Worm (Caenorhabditis elegans) whole organism, L1 larva: ENCODE data around the gene F57B9.8.
A peak's percentile ranks its signal among the peaks of the same experiment; 100 is the strongest.

ENCODE experiments used
- C04F5.9 ChIP-seq: sonication (generic microtip); optimal IDR thresholded peaks from 2 replicates; lab custom pipeline; 2016; ENCODE audit warnings: missing genetic modification characterization, missing compliant biosample characterization
- C16A3.4 ChIP-seq: fragments of 150-350 bp; optimal IDR thresholded peaks from 2 replicates; lab custom pipeline; 2014; ENCODE audit warnings: missing biosample characterization, missing genetic modification characterization
- C34B4.2 ChIP-seq: sonication (generic microtip); optimal IDR thresholded peaks from 2 replicates; lab custom pipeline; 2017; ENCODE audit warnings: mild to moderate bottlenecking, missing genetic modification characterization, missing compliant biosample characterization
- F16B12.6 ChIP-seq: fragments of 150-350 bp; optimal IDR thresholded peaks from 2 replicates; lab custom pipeline; 2014; ENCODE audit warnings: missing biosample characterization, missing genetic modification characterization
- alr-1 ChIP-seq: fragments of 200-800 bp; sonication (Bioruptor generic); optimal IDR thresholded peaks from 2 replicates; lab custom pipeline; 2018; ENCODE audit warnings: borderline replicate concordance, mild to moderate bottlenecking, missing genetic modification characterization, missing compliant biosample characterization
- blmp-1 ChIP-seq: fragments of 150-350 bp; optimal IDR thresholded peaks from 2 replicates; lab custom pipeline; 2014; ENCODE audit warnings: missing biosample characterization, missing genetic modification characterization
- ceh-82 ChIP-seq, 3 experiments: fragments of 150-350 bp in 1 of 3; sonication (generic microtip) in 2 of 3; optimal IDR thresholded peaks; 2 replicates each; lab custom pipeline; 2014 to 2017; ENCODE audit warnings: missing biosample characterization in 3 of 3, missing genetic modification characterization in 3 of 3
- ceh-88 ChIP-seq: fragments of 200-800 bp; sonication (Bioruptor generic); IDR thresholded peaks from 2 replicates; pipeline ENCODE4 v1.3.6; 2022; ENCODE audit warnings: missing genetic modification characterization, missing compliant biosample characterization
- dpl-1 ChIP-seq, 3 experiments: fragments of 150-350 bp in 2 of 3; sonication (generic microtip) in 1 of 3; optimal IDR thresholded peaks; 2 replicates each; lab custom pipeline; 2014 to 2017; ENCODE audit warnings: missing biosample characterization in 3 of 3, missing genetic modification characterization in 3 of 3, missing genetic modification reagents in 3 of 3
- dsc-1 ChIP-seq: sonication (generic microtip); optimal IDR thresholded peaks from 2 replicates; lab custom pipeline; 2016; ENCODE audit warnings: mild to moderate bottlenecking, missing genetic modification characterization, missing compliant biosample characterization
- efl-1 ChIP-seq, 4 experiments: fragments of 150-350 bp; optimal IDR thresholded peaks in 3 of 4; peaks in 1 of 4; 1 replicate in 1 of 4; 2 replicates in 3 of 4; lab custom pipeline; 2014; ENCODE audit warnings: missing biosample characterization in 2 of 4, missing genetic modification characterization in 2 of 4, missing genetic modification reagents in 2 of 4
- ets-5 ChIP-seq: fragments of 200-800 bp; sonication (Bioruptor generic); IDR thresholded peaks from 2 replicates; pipeline ENCODE4 v1.3.6; 2022; ENCODE audit warnings: missing genetic modification characterization, missing compliant biosample characterization
- fkh-4 ChIP-seq: sonication (generic microtip); optimal IDR thresholded peaks from 2 replicates; lab custom pipeline; 2016; ENCODE audit warnings: missing compliant biosample characterization, missing genetic modification characterization, borderline replicate concordance
- hlh-17 ChIP-seq: fragments of 200-800 bp; sonication (Bioruptor generic); optimal IDR thresholded peaks from 2 replicates; lab custom pipeline; 2018; ENCODE audit warnings: missing genetic modification characterization, mild to moderate bottlenecking, missing compliant biosample characterization, moderate library complexity, borderline replicate concordance
- hlh-4 ChIP-seq: sonication (generic microtip); optimal IDR thresholded peaks from 2 replicates; lab custom pipeline; 2016; ENCODE audit warnings: mild to moderate bottlenecking, missing genetic modification characterization, missing compliant biosample characterization
- hpl-2 ChIP-seq: fragments of 150-350 bp; optimal IDR thresholded peaks from 2 replicates; lab custom pipeline; 2014; ENCODE audit warnings: missing biosample characterization, missing genetic modification reagents, missing genetic modification characterization
- isw-1 ChIP-seq: fragments of 200-800 bp; sonication (Bioruptor generic); IDR thresholded peaks from 2 replicates; pipeline ENCODE4 v1.3.6; 2022; ENCODE audit warnings: missing genetic modification characterization, missing compliant biosample characterization
- jun-1 ChIP-seq: fragments of 150-350 bp; optimal IDR thresholded peaks from 2 replicates; lab custom pipeline; 2014; ENCODE audit warnings: missing biosample characterization, missing genetic modification reagents, missing genetic modification characterization
- lin-14 ChIP-seq: fragments of 200-800 bp; sonication (Bioruptor generic); optimal IDR thresholded peaks from 2 replicates; lab custom pipeline; 2018; ENCODE audit warnings: mild to moderate bottlenecking, missing genetic modification characterization, moderate library complexity, missing compliant biosample characterization
- lin-35 ChIP-seq, 2 experiments: fragments of 150-350 bp; optimal IDR thresholded peaks; 2 replicates each; lab custom pipeline; 2014; ENCODE audit warnings: missing biosample characterization in 2 of 2, missing genetic modification characterization in 2 of 2, missing genetic modification reagents in 2 of 2
- lin-39 ChIP-seq: fragments of 150-350 bp; optimal IDR thresholded peaks from 2 replicates; lab custom pipeline; 2014; ENCODE audit warnings: missing biosample characterization, missing genetic modification reagents, missing genetic modification characterization
- lsy-2 ChIP-seq, 2 experiments: fragments of 150-350 bp; optimal IDR thresholded peaks; 2 replicates each; lab custom pipeline; 2014; ENCODE audit warnings: missing biosample characterization in 2 of 2, missing genetic modification characterization in 2 of 2
- mab-9 ChIP-seq: fragments of 200-800 bp; sonication (Bioruptor generic); IDR thresholded peaks from 2 replicates; pipeline ENCODE4 v1.3.6; 2022; ENCODE audit warnings: missing genetic modification reagents, missing genetic modification characterization, missing compliant biosample characterization
- mep-1 ChIP-seq: fragments of 150-350 bp; optimal IDR thresholded peaks from 2 replicates; lab custom pipeline; 2014; ENCODE audit warnings: missing biosample characterization, missing genetic modification characterization
- nhr-11 ChIP-seq: fragments of 150-350 bp; optimal IDR thresholded peaks from 2 replicates; lab custom pipeline; 2014; ENCODE audit warnings: missing biosample characterization, missing genetic modification characterization
- nhr-12 ChIP-seq: sonication (generic microtip); optimal IDR thresholded peaks from 2 replicates; lab custom pipeline; 2017; ENCODE audit warnings: missing biosample characterization, missing genetic modification characterization
- nhr-19 ChIP-seq: fragments of 200-800 bp; sonication (Bioruptor generic); conservative IDR thresholded peaks from 2 replicates; pipeline ENCODE4 v1.3.6; 2022; ENCODE audit warnings: missing genetic modification characterization, missing compliant biosample characterization
- nhr-20 ChIP-seq: sonication (generic microtip); optimal IDR thresholded peaks from 2 replicates; lab custom pipeline; 2016; ENCODE audit warnings: mild to moderate bottlenecking, missing genetic modification characterization, missing compliant biosample characterization
- nhr-47 ChIP-seq: sonication (generic microtip); optimal IDR thresholded peaks from 2 replicates; lab custom pipeline; 2016; ENCODE audit warnings: mild to moderate bottlenecking, missing genetic modification characterization, moderate library complexity, missing compliant biosample characterization
- nhr-71 ChIP-seq: sonication (generic microtip); optimal IDR thresholded peaks from 2 replicates; lab custom pipeline; 2016; ENCODE audit warnings: mild to moderate bottlenecking, missing genetic modification characterization, moderate library complexity, missing compliant biosample characterization
- nhr-84 ChIP-seq: sonication (generic microtip); optimal IDR thresholded peaks from 2 replicates; lab custom pipeline; 2017; ENCODE audit warnings: missing biosample characterization, missing genetic modification characterization
- nhr-85 ChIP-seq: sonication (generic microtip); peaks from one replicate; lab custom pipeline; 2016; ENCODE audit warnings: missing genetic modification characterization, inconsistent platforms, missing compliant biosample characterization
- nhr-90 ChIP-seq: sonication (generic microtip); optimal IDR thresholded peaks from 2 replicates; lab custom pipeline; 2016; ENCODE audit warnings: mild to moderate bottlenecking, missing genetic modification characterization, missing compliant biosample characterization; ENCODE audit not compliant: poor library complexity
- pag-3 ChIP-seq: sonication (generic microtip); optimal IDR thresholded peaks from 2 replicates; lab custom pipeline; 2017; ENCODE audit warnings: missing genetic modification characterization, mild to moderate bottlenecking, missing compliant biosample characterization, antibody characterized with exemption, borderline replicate concordance; ENCODE audit not compliant: insufficient read depth
- rnt-1 ChIP-seq: sonication (generic microtip); optimal IDR thresholded peaks from 2 replicates; lab custom pipeline; 2016; ENCODE audit warnings: mild to moderate bottlenecking, missing genetic modification characterization, moderate library complexity, missing compliant biosample characterization
- snpc-4 ChIP-seq: fragments of 150-350 bp; optimal IDR thresholded peaks from 2 replicates; lab custom pipeline; 2014; ENCODE audit warnings: missing biosample characterization, missing genetic modification characterization
- snu-23 ChIP-seq: sonication (generic microtip); optimal IDR thresholded peaks from 2 replicates; lab custom pipeline; 2016; ENCODE audit warnings: missing genetic modification characterization, missing compliant biosample characterization
- sox-4 ChIP-seq: sonication (generic microtip); optimal IDR thresholded peaks from 2 replicates; lab custom pipeline; 2016; ENCODE audit warnings: missing genetic modification characterization, missing compliant biosample characterization
- sptf-1 ChIP-seq: fragments of 150-350 bp; optimal IDR thresholded peaks from 2 replicates; lab custom pipeline; 2014; ENCODE audit warnings: missing biosample characterization, missing genetic modification characterization
- swsn-7 ChIP-seq: sonication (generic microtip); optimal IDR thresholded peaks from 2 replicates; lab custom pipeline; 2016; ENCODE audit warnings: missing genetic modification characterization, missing compliant biosample characterization
- tbx-2 ChIP-seq: sonication (generic microtip); optimal IDR thresholded peaks from 2 replicates; lab custom pipeline; 2016; ENCODE audit warnings: missing genetic modification characterization, missing compliant biosample characterization
- unc-30 ChIP-seq: sonication (generic microtip); optimal IDR thresholded peaks from 2 replicates; lab custom pipeline; 2017; ENCODE audit warnings: missing biosample characterization, missing genetic modification characterization
- unc-98 ChIP-seq: fragments of 200-800 bp; sonication (Bioruptor generic); IDR thresholded peaks from 2 replicates; pipeline ENCODE4 v1.3.6; 2022; ENCODE audit warnings: missing genetic modification characterization, missing compliant biosample characterization
- ztf-11 ChIP-seq, 2 experiments: sonication (generic microtip); optimal IDR thresholded peaks; 2 replicates each; lab custom pipeline; 2016 to 2017; ENCODE audit warnings: missing genetic modification characterization in 2 of 2, missing biosample characterization in 1 of 2, missing compliant biosample characterization in 1 of 2
- ztf-4 ChIP-seq: fragments of 150-350 bp; optimal IDR thresholded peaks from 2 replicates; lab custom pipeline; 2014; ENCODE audit warnings: missing biosample characterization, missing genetic modification characterization

Gene F57B9.8

ce11 chrIII:6947896-6948295 lies 12.8 kb upstream of the F57B9.8 start (continued):
- TF ChIP-seq nhr-11 (tag; lab: Kevin White, UChicago) (no peak), nhr-71 (tag; lab: Kevin White, UChicago) (no peak), hpl-2 (no peak), sox-4 (tag; lab: Kevin White, UChicago) (no peak), ets-5 (no peak), F16B12.6 (no peak), jun-1 (tag; lab: Kevin White, UChicago) (no peak), nhr-85 (tag; lab: Kevin White, UChicago) (no peak), unc-30 (no peak), lsy-2 (tag; optimal IDR thresholded peaks at IDR 0.05; lab: Kevin White, UChicago) (peak in 1 of 2 experiments; percentile 3), C16A3.4 (tag; lab: Kevin White, UChicago) (no peak), dsc-1 (tag; lab: Kevin White, UChicago) (no peak), lin-39 (no peak), pag-3 (tag; lab: Kevin White, UChicago) (no peak), lin-14 (GFP tag; lab: Kevin White, UChicago) (peak; percentile 44), lin-35 (GFP tag; optimal IDR thresholded peaks at IDR 0.05; lab: Kevin White, UChicago) (peak in 1 of 2 experiments; percentile 15), mep-1 (tag; lab: Kevin White, UChicago) (peak; percentile 21), ztf-11 (tag; optimal IDR thresholded peaks at IDR 0.05; lab: Kevin White, UChicago) (no peak), C04F5.9 (tag; lab: Kevin White, UChicago) (no peak), sptf-1 (no peak), fkh-4 (no peak)

DNA sequence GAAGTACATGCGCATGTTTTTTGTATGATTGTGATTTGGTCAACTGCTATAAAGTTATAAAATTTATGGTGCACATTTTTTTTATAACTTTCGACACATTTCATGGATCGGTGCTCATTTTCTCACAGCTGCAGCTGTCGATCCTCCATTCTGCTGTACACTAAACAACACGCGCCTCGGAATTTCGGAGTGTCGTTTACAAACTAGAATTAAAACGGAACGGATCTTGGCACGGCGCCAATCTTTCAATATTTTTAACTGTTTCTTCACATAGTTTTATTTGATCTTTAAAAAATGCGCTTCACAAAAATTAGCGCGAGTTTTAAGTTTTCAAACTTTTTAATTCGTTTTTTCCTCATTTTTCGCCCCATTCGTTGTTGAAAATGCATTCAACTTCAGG lies 11.3 kb upstream of the F57B9.8 start, which contains the start of gene let-711:
Gene let-711, plus strand, starts transcription at position 337 of the 400 bp plus-strand sequence.
- TF ChIP-seq nhr-84 (tag; lab: Kevin White, UChicago) (no peak), ztf-4 (tag; lab: Kevin White, UChicago) (no peak), nhr-19 (no peak), ceh-88 (no peak), blmp-1 (tag; lab: Kevin White, UChicago) (peak; percentile 36), efl-1 (optimal IDR thresholded peaks at IDR 0.05; lab: Kevin White, UChicago) (peak; percentile 16 to 49), efl-1 (GFP tag; optimal IDR thresholded peaks at IDR 0.05 in 1 of 2; lab: Kevin White, UChicago) (peak; percentile 12 to 39), mab-9 (GFP tag; lab: Robert Waterston, UW) (no peak), swsn-7 (tag; lab: Kevin White, UChicago) (peak; percentile 17), unc-98 (GFP tag; lab: Robert Waterston, UW) (no peak), dsc-1 (tag; lab: Kevin White, UChicago) (peak; percentile 24), lin-39 (no peak), C16A3.4 (tag; lab: Kevin White, UChicago) (no peak), rnt-1 (tag; lab: Kevin White, UChicago) (peak; percentile 8), nhr-71 (tag; lab: Kevin White, UChicago) (peak; percentile 41), lsy-2 (tag; optimal IDR thresholded peaks at IDR 0.05; lab: Kevin White, UChicago) (peak; percentile 22 to 47), snpc-4 (tag; lab: Kevin White, UChicago) (no peak), hlh-17 (GFP tag; lab: Kevin White, UChicago) (no peak), nhr-90 (tag; lab: Kevin White, UChicago) (no peak), snu-23 (peak; percentile 26), isw-1 (GFP tag; lab: Robert Waterston, UW) (no peak), hlh-4 (tag; lab: Kevin White, UChicago) (no peak), nhr-47 (tag; lab: Kevin White, UChicago) (no peak), ets-5 (no peak), sox-4 (tag; lab: Kevin White, UChicago) (no peak), nhr-11 (tag; lab: Kevin White, UChicago) (no peak), nhr-12 (no peak), alr-1 (no peak), ceh-82 (tag; optimal IDR thresholded peaks at IDR 0.05; lab: Kevin White, UChicago) (peak in 1 of 3 experiments; percentile 20), nhr-20 (tag; lab: Kevin White, UChicago) (peak; percentile 25), dpl-1 (GFP tag; optimal IDR thresholded peaks at IDR 0.05; lab: Kevin White, UChicago) (peak in 2 of 3 experiments; percentile 19 to 36), lin-35 (GFP tag; optimal IDR thresholded peaks at IDR 0.05; lab: Kevin White, UChicago) (peak; percentile 37 to 52), tbx-2 (tag; lab: Kevin White, UChicago) (no peak), C34B4.2 (tag; lab: Kevin White, UChicago) (no peak), mep-1 (tag; lab: Kevin White, UChicago) (peak; percentile 17)
- TF ChIP-seq, all 84 proteins: peak for 13
